Worm (Caenorhabditis elegans) whole organism, L1 larva: ENCODE data around the gene mxl-3.
A peak's percentile ranks its signal among the peaks of the same experiment; 100 is the strongest.

ENCODE experiments used
- C34B4.2 ChIP-seq: sonication (generic microtip); optimal IDR thresholded peaks from 2 replicates; lab custom pipeline; 2017; ENCODE audit warnings: mild to moderate bottlenecking, missing genetic modification characterization, missing compliant biosample characterization
- aha-1 ChIP-seq: fragments of 150-350 bp; optimal IDR thresholded peaks from 2 replicates; lab custom pipeline; 2014; ENCODE audit warnings: missing biosample characterization, missing genetic modification characterization
- alr-1 ChIP-seq: fragments of 200-800 bp; sonication (Bioruptor generic); optimal IDR thresholded peaks from 2 replicates; lab custom pipeline; 2018; ENCODE audit warnings: borderline replicate concordance, mild to moderate bottlenecking, missing genetic modification characterization, missing compliant biosample characterization
- aly-2 ChIP-seq: fragments of 150-350 bp; optimal IDR thresholded peaks from 2 replicates; lab custom pipeline; 2014; ENCODE audit warnings: missing biosample characterization, missing genetic modification characterization
- blmp-1 ChIP-seq: fragments of 150-350 bp; optimal IDR thresholded peaks from 2 replicates; lab custom pipeline; 2014; ENCODE audit warnings: missing biosample characterization, missing genetic modification characterization
- ceh-8 ChIP-seq: fragments of 200-800 bp; sonication (Bioruptor generic); optimal IDR thresholded peaks from 2 replicates; lab custom pipeline; 2018; ENCODE audit warnings: mild to moderate bottlenecking, missing genetic modification characterization, moderate library complexity, missing compliant biosample characterization
- ceh-82 ChIP-seq, 3 experiments: fragments of 150-350 bp in 1 of 3; sonication (generic microtip) in 2 of 3; optimal IDR thresholded peaks; 2 replicates each; lab custom pipeline; 2014 to 2017; ENCODE audit warnings: missing biosample characterization in 3 of 3, missing genetic modification characterization in 3 of 3
- ceh-88 ChIP-seq: fragments of 200-800 bp; sonication (Bioruptor generic); IDR thresholded peaks from 2 replicates; pipeline ENCODE4 v1.3.6; 2022; ENCODE audit warnings: missing genetic modification characterization, missing compliant biosample characterization
- ces-1 ChIP-seq: fragments of 150-350 bp; optimal IDR thresholded peaks from 2 replicates; lab custom pipeline; 2014; ENCODE audit warnings: missing biosample characterization, missing genetic modification reagents, missing genetic modification characterization
- dpl-1 ChIP-seq, 3 experiments: fragments of 150-350 bp in 2 of 3; sonication (generic microtip) in 1 of 3; optimal IDR thresholded peaks; 2 replicates each; lab custom pipeline; 2014 to 2017; ENCODE audit warnings: missing biosample characterization in 3 of 3, missing genetic modification characterization in 3 of 3, missing genetic modification reagents in 3 of 3
- efl-1 ChIP-seq, 4 experiments: fragments of 150-350 bp; optimal IDR thresholded peaks in 3 of 4; peaks in 1 of 4; 1 replicate in 1 of 4; 2 replicates in 3 of 4; lab custom pipeline; 2014; ENCODE audit warnings: missing biosample characterization in 2 of 4, missing genetic modification characterization in 2 of 4, missing genetic modification reagents in 2 of 4
- efl-3 ChIP-seq: fragments of 200-800 bp; sonication (Bioruptor generic); optimal IDR thresholded peaks from 2 replicates; lab custom pipeline; 2018; ENCODE audit warnings: mild to moderate bottlenecking, missing genetic modification characterization, missing compliant biosample characterization
- egl-27 ChIP-seq, 2 experiments: fragments of 150-350 bp in 1 of 2; sonication (generic microtip); optimal IDR thresholded peaks; 3 replicates each; lab custom pipeline; 2017 to 2018; ENCODE audit warnings: missing biosample characterization in 2 of 2, missing genetic modification characterization in 2 of 2, missing genetic modification reagents in 2 of 2
- elt-2 ChIP-seq: sonication (generic microtip); optimal IDR thresholded peaks from 2 replicates; lab custom pipeline; 2016; ENCODE audit warnings: missing genetic modification characterization, mild to moderate bottlenecking, inconsistent platforms, missing compliant biosample characterization, missing genetic modification reagents
- elt-3 ChIP-seq, 6 experiments: fragments of 150-350 bp in 1 of 6; sonication (generic microtip); optimal IDR thresholded peaks; 2 replicates each; lab custom pipeline; 2017 to 2018; ENCODE audit warnings: missing biosample characterization in 6 of 6, missing genetic modification characterization in 6 of 6, inconsistent platforms in 1 of 6
- fkh-10 ChIP-seq: sonication (generic microtip); optimal IDR thresholded peaks from 2 replicates; lab custom pipeline; 2017; ENCODE audit warnings: missing biosample characterization, missing genetic modification reagents, missing genetic modification characterization
- fkh-4 ChIP-seq: sonication (generic microtip); optimal IDR thresholded peaks from 2 replicates; lab custom pipeline; 2016; ENCODE audit warnings: missing compliant biosample characterization, missing genetic modification characterization, borderline replicate concordance
- fkh-8 ChIP-seq: sonication (generic microtip); optimal IDR thresholded peaks from 2 replicates; lab custom pipeline; 2016; ENCODE audit warnings: mild to moderate bottlenecking, missing genetic modification characterization, missing compliant biosample characterization
- fos-1 ChIP-seq: fragments of 150-350 bp; optimal IDR thresholded peaks from 2 replicates; lab custom pipeline; 2014; ENCODE audit warnings: missing biosample characterization, missing genetic modification characterization
- hlh-17 ChIP-seq: fragments of 200-800 bp; sonication (Bioruptor generic); optimal IDR thresholded peaks from 2 replicates; lab custom pipeline; 2018; ENCODE audit warnings: missing genetic modification characterization, mild to moderate bottlenecking, missing compliant biosample characterization, moderate library complexity, borderline replicate concordance
- hlh-4 ChIP-seq: sonication (generic microtip); optimal IDR thresholded peaks from 2 replicates; lab custom pipeline; 2016; ENCODE audit warnings: mild to moderate bottlenecking, missing genetic modification characterization, missing compliant biosample characterization
- jun-1 ChIP-seq: fragments of 150-350 bp; optimal IDR thresholded peaks from 2 replicates; lab custom pipeline; 2014; ENCODE audit warnings: missing biosample characterization, missing genetic modification reagents, missing genetic modification characterization
- lin-13 ChIP-seq: fragments of 150-350 bp; optimal IDR thresholded peaks from 2 replicates; lab custom pipeline; 2014; ENCODE audit warnings: missing biosample characterization, missing genetic modification reagents, missing genetic modification characterization
- lin-14 ChIP-seq: fragments of 200-800 bp; sonication (Bioruptor generic); optimal IDR thresholded peaks from 2 replicates; lab custom pipeline; 2018; ENCODE audit warnings: mild to moderate bottlenecking, missing genetic modification characterization, moderate library complexity, missing compliant biosample characterization
- lin-15B ChIP-seq: fragments of 150-350 bp; sonication (generic microtip); optimal IDR thresholded peaks from 3 replicates; lab custom pipeline; 2014; ENCODE audit warnings: missing biosample characterization, missing genetic modification characterization
- lin-35 ChIP-seq, 2 experiments: fragments of 150-350 bp; optimal IDR thresholded peaks; 2 replicates each; lab custom pipeline; 2014; ENCODE audit warnings: missing biosample characterization in 2 of 2, missing genetic modification characterization in 2 of 2, missing genetic modification reagents in 2 of 2
- lin-39 ChIP-seq: fragments of 150-350 bp; optimal IDR thresholded peaks from 2 replicates; lab custom pipeline; 2014; ENCODE audit warnings: missing biosample characterization, missing genetic modification reagents, missing genetic modification characterization
- mef-2 ChIP-seq: fragments of 150-350 bp; optimal IDR thresholded peaks from 2 replicates; lab custom pipeline; 2014; ENCODE audit warnings: missing biosample characterization, missing genetic modification characterization
- mep-1 ChIP-seq: fragments of 150-350 bp; optimal IDR thresholded peaks from 2 replicates; lab custom pipeline; 2014; ENCODE audit warnings: missing biosample characterization, missing genetic modification characterization
- nhr-19 ChIP-seq: fragments of 200-800 bp; sonication (Bioruptor generic); conservative IDR thresholded peaks from 2 replicates; pipeline ENCODE4 v1.3.6; 2022; ENCODE audit warnings: missing genetic modification characterization, missing compliant biosample characterization
- nhr-20 ChIP-seq: sonication (generic microtip); optimal IDR thresholded peaks from 2 replicates; lab custom pipeline; 2016; ENCODE audit warnings: mild to moderate bottlenecking, missing genetic modification characterization, missing compliant biosample characterization
- nhr-237 ChIP-seq: fragments of 150-350 bp; optimal IDR thresholded peaks from 2 replicates; lab custom pipeline; 2014; ENCODE audit warnings: missing biosample characterization, missing genetic modification characterization
- nhr-28 ChIP-seq: fragments of 150-350 bp; optimal IDR thresholded peaks from 2 replicates; lab custom pipeline; 2014; ENCODE audit warnings: missing biosample characterization, missing genetic modification characterization
- nhr-47 ChIP-seq: sonication (generic microtip); optimal IDR thresholded peaks from 2 replicates; lab custom pipeline; 2016; ENCODE audit warnings: mild to moderate bottlenecking, missing genetic modification characterization, moderate library complexity, missing compliant biosample characterization
- nhr-76 ChIP-seq: sonication (generic microtip); optimal IDR thresholded peaks from 2 replicates; lab custom pipeline; 2017; ENCODE audit warnings: missing biosample characterization, missing genetic modification characterization
- nhr-77 ChIP-seq: fragments of 150-350 bp; optimal IDR thresholded peaks from 2 replicates; lab custom pipeline; 2014; ENCODE audit warnings: missing biosample characterization, missing genetic modification characterization
- nhr-85 ChIP-seq: sonication (generic microtip); peaks from one replicate; lab custom pipeline; 2016; ENCODE audit warnings: missing genetic modification characterization, inconsistent platforms, missing compliant biosample characterization
- nhr-90 ChIP-seq: sonication (generic microtip); optimal IDR thresholded peaks from 2 replicates; lab custom pipeline; 2016; ENCODE audit warnings: mild to moderate bottlenecking, missing genetic modification characterization, missing compliant biosample characterization; ENCODE audit not compliant: poor library complexity
- pax-3 ChIP-seq: fragments of 200-800 bp; sonication (Bioruptor generic); optimal IDR thresholded peaks from 2 replicates; lab custom pipeline; 2018; ENCODE audit warnings: mild to moderate bottlenecking, missing genetic modification characterization, moderate library complexity, missing compliant biosample characterization
- pqm-1 ChIP-seq: sonication (generic microtip); optimal IDR thresholded peaks from 3 replicates; lab custom pipeline; 2017; ENCODE audit warnings: missing biosample characterization, missing genetic modification characterization
- rnt-1 ChIP-seq: sonication (generic microtip); optimal IDR thresholded peaks from 2 replicates; lab custom pipeline; 2016; ENCODE audit warnings: mild to moderate bottlenecking, missing genetic modification characterization, moderate library complexity, missing compliant biosample characterization
- sox-4 ChIP-seq: sonication (generic microtip); optimal IDR thresholded peaks from 2 replicates; lab custom pipeline; 2016; ENCODE audit warnings: missing genetic modification characterization, missing compliant biosample characterization
- sptf-1 ChIP-seq: fragments of 150-350 bp; optimal IDR thresholded peaks from 2 replicates; lab custom pipeline; 2014; ENCODE audit warnings: missing biosample characterization, missing genetic modification characterization
- sup-37 ChIP-seq: fragments of 200-800 bp; sonication (Bioruptor generic); optimal IDR thresholded peaks from 2 replicates; lab custom pipeline; 2018; ENCODE audit warnings: mild to moderate bottlenecking, missing genetic modification characterization, missing compliant biosample characterization
- tbx-2 ChIP-seq: sonication (generic microtip); optimal IDR thresholded peaks from 2 replicates; lab custom pipeline; 2016; ENCODE audit warnings: missing genetic modification characterization, missing compliant biosample characterization
- tlp-1 ChIP-seq: fragments of 150-350 bp; optimal IDR thresholded peaks from 2 replicates; lab custom pipeline; 2014; ENCODE audit warnings: missing biosample characterization, missing genetic modification characterization
- unc-130 ChIP-seq: fragments of 150-350 bp; optimal IDR thresholded peaks from 2 replicates; lab custom pipeline; 2017; ENCODE audit warnings: missing biosample characterization, missing genetic modification characterization, inconsistent platforms
- unc-62 ChIP-seq: fragments of 150-350 bp; optimal IDR thresholded peaks from 2 replicates; lab custom pipeline; 2014; ENCODE audit warnings: missing biosample characterization, missing genetic modification reagents, missing genetic modification characterization
- unc-86 ChIP-seq: sonication (generic microtip); optimal IDR thresholded peaks from 2 replicates; lab custom pipeline; 2016; ENCODE audit warnings: missing genetic modification characterization, missing compliant biosample characterization
- vab-15 ChIP-seq: sonication (generic microtip); optimal IDR thresholded peaks from 2 replicates; lab custom pipeline; 2017; ENCODE audit warnings: missing genotype, mild to moderate bottlenecking, missing genetic modification characterization, missing compliant biosample characterization
- zag-1 ChIP-seq: fragments of 150-350 bp; optimal IDR thresholded peaks from 2 replicates; lab custom pipeline; 2014; ENCODE audit warnings: missing biosample characterization, missing genetic modification characterization
- zip-4 ChIP-seq: fragments of 200-800 bp; sonication (Bioruptor generic); optimal IDR thresholded peaks from 2 replicates; lab custom pipeline; 2018; ENCODE audit warnings: mild to moderate bottlenecking, missing genetic modification characterization, moderate library complexity, missing compliant biosample characterization
- ztf-11 ChIP-seq, 2 experiments: sonication (generic microtip); optimal IDR thresholded peaks; 2 replicates each; lab custom pipeline; 2016 to 2017; ENCODE audit warnings: missing genetic modification characterization in 2 of 2, missing biosample characterization in 1 of 2, missing compliant biosample characterization in 1 of 2

The mxl-3 gene

DNA sequence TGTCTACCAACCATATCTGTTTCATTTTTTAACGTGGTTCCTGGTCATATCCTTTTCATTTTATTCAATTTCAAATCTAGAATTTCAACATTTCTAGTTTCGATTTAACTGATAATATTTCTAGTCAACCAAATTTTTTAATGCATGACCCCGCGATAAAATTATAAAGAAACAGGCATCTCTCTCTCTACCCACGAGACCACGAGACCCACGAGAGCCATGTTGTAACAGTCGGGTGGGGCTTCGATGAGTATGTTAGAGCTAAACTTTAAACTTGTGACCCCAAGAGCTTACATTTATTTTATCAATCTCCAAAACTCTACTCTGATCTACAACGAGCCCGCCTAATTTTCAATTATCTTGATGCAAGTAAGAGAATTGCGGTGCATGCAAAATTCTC, 32.3 kb downstream of the mxl-3 start (continued):
- TF ChIP-seq fkh-8 (tag; lab: Kevin White, UChicago) (no peak), aly-2 (tag; lab: Kevin White, UChicago) (no peak), rnt-1 (tag; lab: Kevin White, UChicago) (peak; percentile 47), tlp-1 (tag; lab: Kevin White, UChicago) (no peak), ceh-82 (tag; optimal IDR thresholded peaks at IDR 0.05; lab: Kevin White, UChicago) (no peak), ztf-11 (tag; optimal IDR thresholded peaks at IDR 0.05; lab: Kevin White, UChicago) (no peak), nhr-47 (tag; lab: Kevin White, UChicago) (no peak), fos-1 (tag; lab: Kevin White, UChicago) (no peak), mef-2 (tag; lab: Kevin White, UChicago) (no peak), nhr-85 (tag; lab: Kevin White, UChicago) (no peak), dpl-1 (GFP tag; optimal IDR thresholded peaks at IDR 0.05; lab: Kevin White, UChicago) (no peak), blmp-1 (no peak), lin-14 (peak; percentile 42), ceh-8 (GFP tag; lab: Kevin White, UChicago) (no peak), zip-4 (GFP tag; lab: Kevin White, UChicago) (no peak), nhr-28 (tag; lab: Kevin White, UChicago) (no peak), ces-1 (no peak), aha-1 (no peak), elt-2 (no peak), egl-27 (tag; optimal IDR thresholded peaks at IDR 0.05; lab: Kevin White, UChicago) (no peak), sptf-1 (tag; lab: Kevin White, UChicago) (no peak), lin-15B (tag; lab: Kevin White, UChicago) (no peak), ceh-88 (no peak), nhr-76 (tag; lab: Kevin White, UChicago) (no peak), fkh-4 (no peak), unc-62 (GFP tag; lab: Kevin White, UChicago) (no peak), nhr-237 (tag; lab: Kevin White, UChicago) (no peak), pqm-1 (no peak), sup-37 (GFP tag; lab: Kevin White, UChicago) (no peak), lin-39 (tag; lab: Kevin White, UChicago) (no peak), fkh-10 (GFP tag; lab: Kevin White, UChicago) (no peak), mep-1 (tag; lab: Kevin White, UChicago) (no peak), C34B4.2 (tag; lab: Kevin White, UChicago) (no peak), nhr-19 (GFP tag; lab: Robert Waterston, UW) (peak; percentile 43), unc-86 (tag; lab: Kevin White, UChicago) (no peak), sox-4 (tag; lab: Kevin White, UChicago) (no peak), vab-15 (no peak), nhr-20 (tag; lab: Kevin White, UChicago) (peak; percentile 31), lin-13 (GFP tag; lab: Kevin White, UChicago) (no peak), nhr-77 (tag; lab: Kevin White, UChicago) (no peak), elt-3 (tag; optimal IDR thresholded peaks at IDR 0.05; lab: Kevin White, UChicago) (no peak), pax-3 (tag; lab: Kevin White, UChicago) (no peak), jun-1 (no peak), unc-130 (peak; percentile 58)

DNA sequence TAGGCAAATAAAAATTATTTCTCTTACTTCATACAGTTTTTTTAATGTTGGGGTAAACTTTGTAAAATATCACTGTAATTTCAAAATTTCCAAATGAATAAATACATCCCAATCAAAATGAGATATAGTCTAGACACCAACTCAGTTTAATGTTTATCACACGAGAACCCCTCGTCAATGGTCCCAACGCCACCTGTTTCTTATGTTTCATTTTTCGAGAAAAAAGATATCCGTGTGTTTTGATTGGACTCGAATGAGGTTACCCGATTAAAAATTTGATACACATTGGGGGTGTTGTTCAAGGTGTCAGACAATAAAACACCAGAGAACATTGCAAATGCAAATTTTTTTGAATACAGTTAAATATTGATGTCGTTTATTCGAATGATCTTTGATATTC, 33.1 kb downstream of the mxl-3 start:
- TF ChIP-seq hlh-4 (no peak), nhr-47 (tag; lab: Kevin White, UChicago) (no peak), zag-1 (tag; lab: Kevin White, UChicago) (no peak), mep-1 (tag; lab: Kevin White, UChicago) (no peak), nhr-19 (GFP tag; lab: Robert Waterston, UW) (peak; percentile 21; the same call in 1 of the 2 replicates), alr-1 (tag; lab: Kevin White, UChicago) (no peak), lin-35 (GFP tag; optimal IDR thresholded peaks at IDR 0.05; lab: Kevin White, UChicago) (no peak), efl-1 (optimal IDR thresholded peaks at IDR 0.05; lab: Kevin White, UChicago) (no peak), efl-1 (GFP tag; optimal IDR thresholded peaks at IDR 0.05 in 1 of 2; lab: Kevin White, UChicago) (no peak), aha-1 (no peak), tbx-2 (tag; lab: Kevin White, UChicago) (no peak), rnt-1 (tag; lab: Kevin White, UChicago) (peak; percentile 63), ceh-82 (tag; optimal IDR thresholded peaks at IDR 0.05; lab: Kevin White, UChicago) (no peak), blmp-1 (no peak), ztf-11 (tag; optimal IDR thresholded peaks at IDR 0.05; lab: Kevin White, UChicago) (no peak), efl-3 (GFP tag; lab: Kevin White, UChicago) (no peak), nhr-90 (no peak), hlh-17 (GFP tag; lab: Kevin White, UChicago) (no peak)
